Worm (Caenorhabditis elegans) whole organism, dauer: ENCODE data around the gene K08F8.7.

ENCODE experiments used
- unc-62 ChIP-seq: sonication (generic microtip); optimal IDR thresholded peaks from 2 replicates; lab custom pipeline; 2017; ENCODE audit warnings: missing biosample characterization, missing genetic modification reagents, missing genetic modification characterization

The K08F8.7 gene

DNA sequence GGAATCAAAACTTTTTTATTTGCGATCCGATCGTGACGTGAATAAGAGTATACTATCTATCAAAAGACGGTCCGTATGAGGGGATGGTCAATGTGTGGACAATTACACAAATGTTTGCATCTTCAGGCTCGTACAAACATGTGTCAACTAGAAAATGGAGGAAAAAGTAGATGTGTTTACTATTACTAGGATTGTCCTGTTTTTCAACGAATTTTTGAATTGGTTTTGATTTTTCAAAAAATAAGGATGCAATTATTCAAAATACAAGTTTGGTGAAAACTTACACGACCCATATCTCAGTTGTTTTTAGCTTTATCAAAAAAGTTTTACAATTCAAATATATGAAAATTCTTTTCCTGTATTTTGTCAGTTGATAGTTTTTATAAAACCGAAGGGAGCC lies at the start of gene K08F8.7:
K08F8.7 (minus strand) TSS at position 101 of the 400 bp plus-strand sequence.
- no peak for TF ChIP-seq unc-62 (GFP tag; lab: Kevin White, UChicago)

DNA sequence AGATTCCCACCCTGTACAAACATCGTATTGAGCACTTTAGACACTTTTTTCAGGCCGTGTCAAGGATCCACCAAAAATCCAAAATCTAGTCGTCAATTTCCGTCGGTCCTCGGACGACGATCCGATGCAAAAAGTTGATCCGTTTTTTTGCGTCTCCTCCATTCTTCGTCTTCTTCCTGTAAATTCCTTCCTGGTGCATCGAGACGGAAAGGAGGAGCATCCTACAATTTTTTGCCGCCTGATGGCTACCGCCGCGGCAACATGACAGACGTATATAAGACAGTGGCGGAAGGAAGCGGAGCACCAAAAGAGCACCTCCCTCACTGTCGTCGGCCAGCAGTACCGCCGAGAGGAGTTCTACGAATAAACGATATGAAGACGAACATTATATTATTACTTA lies 45.7 kb upstream of the K08F8.7 start, which contains the start of gene appg-2:
appg-2 (plus strand) TSS at position 301 of the 400 bp plus-strand sequence.
- TF ChIP-seq unc-62 (GFP tag; lab: Kevin White, UChicago), result no peak

DNA sequence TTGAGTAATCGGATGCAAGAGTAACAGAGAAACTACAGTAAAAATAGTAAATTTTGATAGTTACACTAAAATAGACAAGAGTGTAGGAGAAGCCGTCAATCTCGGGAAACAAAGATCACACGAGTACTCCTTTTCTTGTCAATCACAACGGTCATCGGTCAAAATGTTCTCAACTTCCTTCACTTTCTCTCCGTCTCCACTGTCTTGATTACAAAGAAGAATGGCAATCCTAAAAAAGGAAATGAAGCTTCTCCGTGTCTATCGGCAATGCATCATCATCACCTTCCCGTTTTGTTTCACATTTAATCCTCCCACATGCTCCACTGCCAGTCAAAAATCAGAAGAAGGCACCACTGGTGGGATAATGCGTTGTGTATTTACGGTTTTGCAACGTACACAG lies 44.6 kb upstream of the K08F8.7 start:
- TF ChIP-seq unc-62 (GFP tag; lab: Kevin White, UChicago), result no peak

DNA sequence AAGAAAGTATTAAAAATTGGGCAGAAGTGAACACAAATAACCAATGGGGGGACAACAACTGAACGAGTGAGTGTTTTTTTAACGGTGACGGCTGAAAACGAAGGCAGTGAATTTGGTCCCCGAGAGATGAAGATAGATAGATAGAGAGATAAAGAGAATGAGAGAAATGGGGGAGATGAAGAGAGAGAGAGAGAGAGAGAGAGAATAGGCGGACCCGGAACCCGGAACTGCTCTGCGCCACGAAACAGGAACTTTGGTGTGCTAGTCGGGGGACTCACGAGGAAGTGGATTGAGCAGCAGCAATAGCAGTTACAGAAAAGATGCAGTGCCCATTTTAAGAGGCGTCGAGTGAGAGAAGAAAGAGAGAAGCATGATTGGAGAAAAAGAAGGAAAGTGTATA lies 41.2 kb upstream of the K08F8.7 start:
- no peak for TF ChIP-seq unc-62 (GFP tag; lab: Kevin White, UChicago)

DNA sequence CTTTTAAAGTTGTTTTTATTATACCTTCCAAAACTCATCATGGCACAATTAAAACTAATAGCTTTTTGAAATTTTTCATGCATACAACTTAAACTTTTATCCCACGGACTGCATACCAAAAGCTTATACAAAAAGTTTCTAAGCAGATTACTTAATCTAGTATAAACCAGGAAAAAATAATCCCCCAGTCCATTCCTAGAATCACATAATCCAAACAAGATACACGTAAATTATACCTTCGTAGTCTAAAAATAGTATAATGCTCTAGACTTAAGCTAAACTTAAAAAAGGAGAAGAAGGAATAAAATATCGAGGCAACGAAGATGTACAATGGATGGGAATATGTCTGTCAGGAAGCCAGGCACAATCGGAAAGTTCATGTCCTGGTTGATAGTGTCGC lies 40.1 kb upstream of the K08F8.7 start:
- TF ChIP-seq unc-62 (GFP tag; lab: Kevin White, UChicago), result no peak

DNA sequence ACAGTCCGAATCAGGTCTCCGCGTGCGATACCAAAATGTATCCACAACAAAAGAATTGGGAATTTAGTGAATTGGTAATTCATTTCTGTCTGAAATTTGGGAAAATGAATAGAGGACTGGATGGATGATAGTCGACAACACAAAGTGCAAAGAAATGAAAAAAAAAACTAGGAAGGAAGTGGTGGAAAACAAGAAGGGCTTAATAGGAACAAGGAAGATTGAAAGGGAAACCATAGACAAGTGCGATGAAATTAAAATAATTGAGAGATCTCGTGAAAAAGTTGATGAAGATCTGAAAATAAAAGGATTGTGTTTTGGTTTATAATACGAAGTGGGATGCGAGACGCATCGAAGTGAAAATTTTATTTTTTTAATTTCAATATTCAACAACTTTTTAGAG lies 38.9 kb upstream of the K08F8.7 start, which contains the start of gene F07H5.7:
F07H5.7 (minus strand) TSS at position 101 of the 400 bp plus-strand sequence.
- TF ChIP-seq unc-62 (GFP tag; lab: Kevin White, UChicago), result no peak

DNA sequence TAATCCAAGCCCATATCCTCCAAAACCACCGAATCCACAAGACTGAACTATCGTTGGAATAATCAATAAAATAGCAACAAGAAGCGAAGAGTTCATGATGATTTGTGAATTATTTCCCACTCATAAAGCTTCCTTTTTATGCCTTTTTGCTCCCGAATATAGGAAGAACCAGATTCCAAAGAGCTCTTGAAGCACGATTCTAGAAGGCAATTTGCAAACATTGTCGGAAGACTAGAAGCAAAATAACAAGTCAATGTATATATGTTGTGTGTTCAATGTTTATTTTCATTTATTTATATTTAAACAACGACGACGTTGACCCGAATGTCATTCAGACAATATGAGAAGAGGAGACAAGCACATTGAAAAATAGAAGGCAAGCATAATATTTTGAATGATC lies 37.5 kb upstream of the K08F8.7 start, which contains the start of gene idpa-2:
idpa-2 (minus strand) TSS at position 101 of the 400 bp plus-strand sequence.
- no peak for TF ChIP-seq unc-62 (GFP tag; lab: Kevin White, UChicago)

DNA sequence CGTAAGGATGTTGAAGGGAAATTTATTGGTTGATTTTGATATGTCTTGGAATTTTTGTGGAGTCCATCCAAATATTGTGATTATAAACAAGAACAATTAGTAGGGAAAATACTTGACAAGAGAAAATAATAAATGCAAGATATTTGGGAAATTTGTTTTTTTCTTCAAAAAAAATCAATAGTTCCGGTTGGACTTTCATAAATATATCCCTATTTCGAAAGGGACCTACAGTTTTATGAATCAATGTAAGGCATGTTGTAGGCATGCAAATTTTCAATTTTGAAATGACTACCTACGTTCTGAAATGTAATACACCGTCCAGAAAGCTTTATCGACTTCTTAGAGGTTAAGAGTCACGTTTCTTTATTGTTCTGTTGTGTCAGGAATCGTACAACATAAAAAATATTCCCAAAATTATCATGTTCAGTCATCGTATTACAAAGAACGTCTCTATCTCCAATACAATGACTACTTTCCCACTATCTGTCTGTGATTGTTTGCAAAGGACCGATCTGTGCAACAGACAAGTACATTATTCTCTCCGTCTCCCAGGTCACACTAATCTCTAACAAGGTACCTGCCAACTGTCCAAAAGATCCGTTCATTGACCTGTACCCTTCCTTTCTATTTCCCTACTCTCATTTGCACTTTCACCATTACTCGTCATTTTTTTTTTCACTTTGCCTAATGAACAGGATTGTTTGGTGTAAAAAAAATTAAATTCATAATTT lies 34.8 kb upstream of the K08F8.7 start, which contains the start of gene F07H5.13:
F07H5.13 (plus strand) TSS at position 730 of the 731 bp plus-strand sequence.
- TF ChIP-seq unc-62 (GFP tag; lab: Kevin White, UChicago), result no peak

DNA sequence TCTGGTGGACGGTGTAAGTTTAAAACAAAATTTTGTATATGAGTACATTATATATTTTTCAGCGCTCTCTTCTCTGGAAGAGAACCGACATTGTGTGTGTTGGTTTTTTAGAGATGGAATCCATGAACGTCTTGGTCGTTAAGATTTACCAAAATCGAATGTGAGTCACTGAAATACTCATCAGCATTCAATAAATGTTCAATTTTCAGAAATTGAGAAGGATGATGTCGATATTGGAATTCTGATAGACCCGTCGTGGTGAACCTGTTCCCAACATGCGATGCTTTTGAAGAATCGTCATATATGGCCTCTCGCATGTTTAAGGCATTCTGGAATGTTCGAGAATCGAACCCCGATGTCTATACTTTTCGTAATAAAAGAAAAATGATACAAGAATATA lies 33.6 kb upstream of the K08F8.7 start:
- TF ChIP-seq unc-62 (GFP tag; lab: Kevin White, UChicago), result no peak

DNA sequence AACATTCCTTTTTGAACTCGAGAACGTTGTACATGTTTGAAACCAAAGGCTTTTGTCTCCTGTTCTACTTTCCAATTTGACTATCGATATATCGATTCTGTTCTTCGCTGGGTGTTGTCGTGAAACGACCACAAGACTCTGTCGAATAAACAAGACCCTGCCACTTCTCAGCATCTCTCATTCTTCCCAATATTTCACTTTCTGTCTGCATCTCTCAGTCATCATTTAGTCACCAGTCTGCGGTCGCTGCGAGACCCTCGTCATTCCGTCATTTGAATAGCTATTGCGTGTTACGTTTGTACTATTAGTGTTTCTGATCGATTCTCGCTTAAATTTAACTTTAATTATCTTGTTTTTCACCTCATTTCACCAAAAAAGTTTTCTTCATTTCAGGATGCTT lies 32.2 kb upstream of the K08F8.7 start:
- no peak for TF ChIP-seq unc-62 (GFP tag; lab: Kevin White, UChicago)

DNA sequence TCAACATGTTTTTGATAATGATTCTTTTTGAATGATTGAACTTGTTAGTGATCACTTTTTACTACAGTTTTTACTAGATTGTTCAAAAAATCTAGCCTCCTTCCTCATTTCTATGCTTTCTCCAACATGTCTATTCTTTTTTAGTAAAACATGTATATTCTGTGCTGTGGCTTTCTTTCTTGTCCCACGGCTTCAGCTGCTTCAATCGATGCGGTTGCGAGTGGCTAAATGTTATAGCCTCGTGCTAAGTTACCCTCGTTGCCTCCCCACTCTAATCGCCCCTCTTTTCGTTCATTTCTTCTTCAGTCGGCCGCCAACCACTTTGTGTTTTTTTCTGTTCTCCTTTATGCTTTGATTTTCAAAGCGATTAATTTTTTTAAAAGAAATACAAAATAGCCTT lies 30.7 kb upstream of the K08F8.7 start:
- TF ChIP-seq unc-62 (GFP tag; lab: Kevin White, UChicago), result no peak

DNA sequence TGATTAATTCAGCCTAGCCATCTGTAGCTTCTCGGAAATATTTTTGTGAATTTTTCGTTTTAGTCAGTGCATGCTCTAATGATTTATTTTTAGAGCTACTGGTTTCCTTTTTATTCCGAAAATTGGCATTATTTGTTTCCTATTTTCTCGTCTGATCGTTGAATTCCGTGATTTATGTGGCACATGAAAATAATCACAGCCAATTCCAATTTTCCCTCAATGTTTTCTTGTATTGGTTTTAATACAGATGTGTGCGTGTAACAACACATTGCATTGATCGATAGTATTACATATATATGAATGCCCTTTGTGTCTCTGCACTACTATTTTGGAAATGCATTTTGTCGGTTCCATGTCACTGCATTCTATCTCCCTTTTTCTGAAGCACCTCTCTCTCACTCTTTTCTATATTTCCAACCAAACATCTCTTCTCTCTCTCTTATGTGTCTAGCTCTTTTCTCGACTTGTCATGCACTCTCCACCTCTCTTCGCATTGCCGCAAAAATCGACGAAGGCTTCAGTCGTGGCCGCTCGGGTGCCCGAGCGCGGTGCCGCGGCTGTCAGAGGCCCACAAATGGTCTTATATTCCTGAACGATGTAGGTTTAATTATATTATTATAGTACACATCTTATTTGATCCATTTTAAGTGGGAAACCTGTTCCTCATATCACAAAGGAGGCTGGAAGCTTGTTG lies 29.2 kb upstream of the K08F8.7 start:
- TF ChIP-seq unc-62 (GFP tag; lab: Kevin White, UChicago), result no peak

DNA sequence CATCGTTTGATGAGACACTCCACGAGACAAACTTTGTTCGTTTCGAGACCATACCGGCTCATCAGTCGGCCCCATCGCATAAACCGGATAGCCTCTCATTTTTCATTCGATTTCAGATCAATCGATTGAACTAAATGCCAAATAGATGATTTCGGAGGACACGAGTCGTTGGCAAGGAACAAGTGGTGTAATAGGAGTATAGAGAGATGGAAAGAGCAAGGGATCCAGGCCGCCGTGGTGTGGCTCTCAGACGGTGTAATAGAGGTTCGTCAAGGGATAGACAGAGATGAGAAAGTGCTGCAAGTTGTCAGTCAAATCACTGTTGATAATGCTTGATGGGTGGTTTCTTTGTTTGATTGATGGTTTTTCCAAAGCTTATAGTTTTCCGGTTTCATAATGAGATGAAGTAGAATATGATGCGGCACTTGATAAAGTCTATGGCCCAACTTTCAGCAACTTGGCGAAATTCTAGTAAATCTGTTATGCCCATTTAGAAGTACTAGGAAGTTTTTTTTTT lies 28.3 kb upstream of the K08F8.7 start, which contains the start of gene sgn-1:
sgn-1 (minus strand) TSS at position 220 of the 517 bp plus-strand sequence.
- no peak for TF ChIP-seq unc-62 (GFP tag; lab: Kevin White, UChicago)

DNA sequence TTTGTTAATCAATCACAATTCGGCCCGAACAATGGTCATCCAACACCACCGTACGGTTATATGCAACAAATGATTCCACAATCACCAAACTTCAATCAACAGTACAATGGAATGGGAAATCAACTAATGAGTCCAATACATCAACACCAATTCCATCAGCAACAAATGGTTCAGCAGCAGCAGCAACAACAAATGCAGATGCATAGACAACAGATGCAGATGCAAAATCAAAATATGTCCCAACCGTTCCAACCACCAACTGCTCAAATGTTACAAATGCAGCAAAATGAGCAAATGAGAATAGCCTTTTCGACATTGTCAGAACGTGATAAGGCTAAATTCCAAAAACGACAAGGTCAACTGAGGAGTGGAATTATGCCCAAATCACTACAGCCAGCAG lies 21.3 kb upstream of the K08F8.7 start:
- TF ChIP-seq unc-62 (GFP tag; lab: Kevin White, UChicago), result no peak

DNA sequence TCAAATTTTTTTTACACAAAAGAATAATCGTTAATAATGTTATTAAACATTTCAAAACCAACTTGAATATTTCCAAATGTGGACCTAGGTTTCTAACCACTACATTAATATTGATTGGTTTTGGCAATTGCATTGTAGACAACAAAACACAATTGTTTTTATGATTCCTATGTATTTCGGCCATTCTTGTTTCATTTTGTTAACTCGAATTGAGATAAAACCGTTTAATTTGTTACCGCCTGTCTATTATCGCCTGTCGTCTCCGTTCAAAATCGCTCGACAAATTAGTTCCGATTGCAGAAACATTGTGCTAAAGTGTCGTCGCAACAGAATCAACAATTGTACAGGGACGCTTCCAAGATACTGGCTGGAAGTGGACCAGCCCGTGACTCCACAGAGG lies 15.5 kb upstream of the K08F8.7 start, which contains the start of gene let-19:
let-19 (plus strand) TSS at position 301 of the 400 bp plus-strand sequence.
- TF ChIP-seq unc-62 (GFP tag; lab: Kevin White, UChicago), result no peak

DNA sequence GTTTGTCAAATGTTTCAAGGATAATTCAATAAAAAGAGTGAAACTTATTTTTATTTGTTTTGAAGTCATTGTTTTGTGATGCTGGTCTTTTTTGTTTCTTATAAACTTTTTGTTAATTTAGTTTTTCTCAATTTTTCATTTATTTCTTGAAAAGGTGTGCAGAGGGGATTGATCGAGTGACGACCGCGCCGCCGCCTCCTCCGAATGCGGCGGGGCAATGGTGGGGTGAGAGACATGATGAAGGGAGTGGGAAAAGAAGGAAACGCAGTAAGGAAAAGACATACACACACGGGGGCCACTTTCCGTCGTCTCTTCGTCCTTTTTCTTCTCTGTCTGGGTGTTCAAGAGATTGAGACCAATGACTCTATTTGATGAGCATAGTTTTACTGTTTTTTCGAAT lies 14.2 kb upstream of the K08F8.7 start:
- no peak for TF ChIP-seq unc-62 (GFP tag; lab: Kevin White, UChicago)
